Worm (Caenorhabditis elegans) whole organism, young adult: ENCODE measurements around the gene clec-40.

Experiments
- B0019.2 ChIP-seq: fragments of 200-800 bp; sonication (Bioruptor generic); conservative IDR thresholded peaks from 2 replicates; pipeline ENCODE4 v1.3.6; 2022; ENCODE audit warnings: missing genetic modification reagents, missing genetic modification characterization, missing compliant biosample characterization
- B0035.1 ChIP-seq: sonication (generic microtip); optimal IDR thresholded peaks from 2 replicates; lab custom pipeline; 2016; ENCODE audit warnings: missing genetic modification characterization, mild to moderate bottlenecking, missing compliant biosample characterization, missing genotype, missing genetic modification reagents
- C17E4.6 ChIP-seq: fragments of 200-800 bp; sonication (Bioruptor generic); IDR thresholded peaks from 2 replicates; pipeline ENCODE4 v1.3.6; 2022; ENCODE audit warnings: missing genetic modification reagents, missing genetic modification characterization, missing compliant biosample characterization
- D2030.7 ChIP-seq: fragments of 200-800 bp; sonication (Bioruptor generic); IDR thresholded peaks from 2 replicates; pipeline ENCODE4 v1.3.6; 2022; ENCODE audit warnings: missing genetic modification reagents, missing genetic modification characterization, missing compliant biosample characterization
- F22D6.2 ChIP-seq: sonication (generic microtip); optimal IDR thresholded peaks from 2 replicates; lab custom pipeline; 2016; ENCODE audit warnings: mild to moderate bottlenecking, missing genetic modification characterization, missing compliant biosample characterization
- F37B4.10 ChIP-seq: fragments of 200-800 bp; sonication (Bioruptor generic); IDR thresholded peaks from 2 replicates; pipeline ENCODE4 v1.3.6; 2022; ENCODE audit warnings: missing genetic modification characterization, missing compliant biosample characterization
- F55B11.4 ChIP-seq: sonication (generic microtip); optimal IDR thresholded peaks from 2 replicates; lab custom pipeline; 2016; ENCODE audit warnings: missing compliant biosample characterization, missing genetic modification characterization, borderline replicate concordance; ENCODE audit not compliant: insufficient read depth
- Y53F4B.3 ChIP-seq: fragments of 200-800 bp; sonication (Bioruptor generic); IDR thresholded peaks from 2 replicates; pipeline ENCODE4 v1.3.6; 2022; ENCODE audit warnings: missing genetic modification reagents, missing genetic modification characterization, missing compliant biosample characterization
- Y53G8AR.9 ChIP-seq: fragments of 200-800 bp; sonication (Bioruptor generic); conservative IDR thresholded peaks from 2 replicates; pipeline ENCODE4 v1.3.6; 2022; ENCODE audit warnings: missing genetic modification reagents, missing genetic modification characterization, missing compliant biosample characterization
- Y56A3A.18 ChIP-seq: fragments of 200-800 bp; sonication (Bioruptor generic); IDR thresholded peaks from 2 replicates; pipeline ENCODE4 v1.3.6; 2022; ENCODE audit warnings: missing genetic modification reagents, missing genetic modification characterization, missing compliant biosample characterization
- Y79H2A.3 ChIP-seq: fragments of 200-800 bp; sonication (Bioruptor generic); conservative IDR thresholded peaks from 2 replicates; pipeline ENCODE4 v1.3.6; 2022; ENCODE audit warnings: missing genetic modification reagents, missing genetic modification characterization, missing compliant biosample characterization
- bed-2 ChIP-seq: fragments of 200-800 bp; sonication (Bioruptor generic); IDR thresholded peaks from 2 replicates; pipeline ENCODE4 v1.3.6; 2022; ENCODE audit warnings: missing genetic modification reagents, missing genetic modification characterization, missing compliant biosample characterization
- ccch-3 ChIP-seq: fragments of 200-800 bp; sonication (Bioruptor generic); optimal IDR thresholded peaks from 2 replicates; lab custom pipeline; 2018; ENCODE audit warnings: mild to moderate bottlenecking, missing genetic modification characterization, missing compliant biosample characterization
- cebp-1 ChIP-seq, 2 experiments: fragments of 200-800 bp in 1 of 2; sonication (Bioruptor generic) in 1 of 2; sonication (generic microtip) in 1 of 2; IDR thresholded peaks in 1 of 2; optimal IDR thresholded peaks in 1 of 2; 2 replicates each; pipeline versions ENCODE4 v1.3.6 to Lab custom; 2017 to 2022; ENCODE audit warnings: missing compliant biosample characterization in 2 of 2, missing genetic modification characterization in 2 of 2, mild to moderate bottlenecking in 1 of 2, missing genetic modification reagents in 1 of 2, moderate library complexity in 1 of 2
- ceh-27 ChIP-seq: fragments of 200-800 bp; sonication (Bioruptor generic); optimal IDR thresholded peaks from 2 replicates; lab custom pipeline; 2018; ENCODE audit warnings: mild to moderate bottlenecking, missing genetic modification characterization, moderate library complexity, missing compliant biosample characterization
- ceh-58 ChIP-seq: fragments of 200-800 bp; sonication (Bioruptor generic); IDR thresholded peaks from 2 replicates; pipeline ENCODE4 v1.3.6; 2022; ENCODE audit warnings: missing genetic modification characterization, missing compliant biosample characterization
- ceh-91 ChIP-seq: fragments of 200-800 bp; sonication (Bioruptor generic); IDR thresholded peaks from 2 replicates; pipeline ENCODE4 v1.3.6; 2022; ENCODE audit warnings: missing genetic modification reagents, missing genetic modification characterization, missing compliant biosample characterization
- chd-7 ChIP-seq: sonication (generic microtip); optimal IDR thresholded peaks from 2 replicates; lab custom pipeline; 2016; ENCODE audit warnings: mild to moderate bottlenecking, missing genetic modification characterization, moderate library complexity, missing compliant biosample characterization
- dpl-1 ChIP-seq: fragments of 150-350 bp; optimal IDR thresholded peaks from 2 replicates; lab custom pipeline; 2014; ENCODE audit warnings: missing biosample characterization, missing genetic modification reagents, missing genetic modification characterization
- egl-18 ChIP-seq: fragments of 200-800 bp; sonication (Bioruptor generic); IDR thresholded peaks from 2 replicates; pipeline ENCODE4 v1.3.6; 2022; ENCODE audit warnings: missing genetic modification reagents, missing genetic modification characterization, missing compliant biosample characterization
- egl-44 ChIP-seq: fragments of 200-800 bp; sonication (Bioruptor generic); IDR thresholded peaks from 2 replicates; pipeline ENCODE4 v1.3.6; 2022; ENCODE audit warnings: missing genetic modification reagents, missing genetic modification characterization, missing compliant biosample characterization
- egrh-3 ChIP-seq: fragments of 200-800 bp; sonication (Bioruptor generic); IDR thresholded peaks from 2 replicates; pipeline ENCODE4 v1.3.6; 2022; ENCODE audit warnings: missing genetic modification reagents, missing genetic modification characterization, missing compliant biosample characterization
- ets-4 ChIP-seq: fragments of 200-800 bp; sonication (Bioruptor generic); optimal IDR thresholded peaks from 2 replicates; lab custom pipeline; 2018; ENCODE audit warnings: mild to moderate bottlenecking, missing genetic modification characterization, missing compliant biosample characterization
- hlh-26 ChIP-seq: fragments of 200-800 bp; sonication (Bioruptor generic); conservative IDR thresholded peaks from 2 replicates; pipeline ENCODE4 v1.3.6; 2022; ENCODE audit warnings: missing genetic modification reagents, missing genetic modification characterization, missing compliant biosample characterization
- hmg-1.2 ChIP-seq: fragments of 200-800 bp; sonication (Bioruptor generic); IDR thresholded peaks from 2 replicates; pipeline ENCODE4 v1.3.6; 2022; ENCODE audit warnings: missing genetic modification reagents, missing genetic modification characterization, missing compliant biosample characterization
- hmg-20 ChIP-seq: fragments of 200-800 bp; sonication (Bioruptor generic); IDR thresholded peaks from 2 replicates; pipeline ENCODE4 v1.3.6; 2022; ENCODE audit warnings: missing genetic modification reagents, missing genetic modification characterization, missing compliant biosample characterization
- hsf-1 ChIP-seq: fragments of 200-800 bp; sonication (Bioruptor generic); IDR thresholded peaks from 2 replicates; pipeline ENCODE4 v1.3.6; 2022; ENCODE audit warnings: missing genetic modification reagents, missing genetic modification characterization, missing compliant biosample characterization
- lag-1 ChIP-seq: fragments of 200-800 bp; sonication (Bioruptor generic); IDR thresholded peaks from 2 replicates; pipeline ENCODE4 v1.3.6; 2022; ENCODE audit warnings: missing genetic modification reagents, missing genetic modification characterization, missing compliant biosample characterization
- lin-40 ChIP-seq: sonication (generic microtip); optimal IDR thresholded peaks from 2 replicates; lab custom pipeline; 2016; ENCODE audit warnings: missing genetic modification characterization, mild to moderate bottlenecking, missing compliant biosample characterization, missing genotype, missing genetic modification reagents
- lsy-27 ChIP-seq: sonication (generic microtip); optimal IDR thresholded peaks from 2 replicates; lab custom pipeline; 2017; ENCODE audit warnings: missing genetic modification characterization, mild to moderate bottlenecking, missing compliant biosample characterization, antibody characterized with exemption, missing genotype, borderline replicate concordance; ENCODE audit not compliant: insufficient read depth
- madf-10 ChIP-seq: sonication (generic microtip); optimal IDR thresholded peaks from 2 replicates; lab custom pipeline; 2016; ENCODE audit warnings: mild to moderate bottlenecking, missing genetic modification characterization, missing compliant biosample characterization
- madf-3 ChIP-seq: fragments of 200-800 bp; sonication (Bioruptor generic); IDR thresholded peaks from 2 replicates; pipeline ENCODE4 v1.3.6; 2022; ENCODE audit warnings: missing genetic modification reagents, missing genetic modification characterization, missing compliant biosample characterization
- madf-6 ChIP-seq: fragments of 200-800 bp; sonication (Bioruptor generic); IDR thresholded peaks from 2 replicates; pipeline ENCODE4 v1.3.6; 2022; ENCODE audit warnings: missing genetic modification reagents, missing genetic modification characterization, missing compliant biosample characterization
- mcd-1 ChIP-seq: fragments of 200-800 bp; sonication (Bioruptor generic); IDR thresholded peaks from 2 replicates; pipeline ENCODE4 v1.3.6; 2022; ENCODE audit warnings: missing genetic modification reagents, missing genetic modification characterization, missing compliant biosample characterization
- nhr-27 ChIP-seq: fragments of 200-800 bp; sonication (Bioruptor generic); optimal IDR thresholded peaks from 2 replicates; lab custom pipeline; 2018; ENCODE audit warnings: mild to moderate bottlenecking, missing genetic modification characterization, moderate library complexity, missing compliant biosample characterization
- rec-8 ChIP-seq, 2 experiments: sonication (generic microtip); optimal IDR thresholded peaks; 2 replicates each; lab custom pipeline; 2016; ENCODE audit warnings: mild to moderate bottlenecking in 2 of 2, missing genetic modification characterization in 2 of 2, missing genetic modification reagents in 2 of 2, missing genotype in 2 of 2, missing biosample characterization in 1 of 2, missing compliant biosample characterization in 1 of 2, moderate library complexity in 1 of 2
- repo-1 ChIP-seq: sonication (generic microtip); optimal IDR thresholded peaks from 2 replicates; lab custom pipeline; 2017; ENCODE audit warnings: mild to moderate bottlenecking, missing genetic modification characterization, missing compliant biosample characterization
- rpc-1 ChIP-seq, 2 experiments: fragments of 150-350 bp in 1 of 2; sonication (generic microtip) in 1 of 2; optimal IDR thresholded peaks; 2 replicates each; lab custom pipeline; 2014 to 2018; ENCODE audit warnings: missing biosample characterization in 1 of 2, missing genetic modification characterization in 1 of 2, missing genetic modification reagents in 1 of 2, missing genotype in 1 of 2
- snpc-4 ChIP-seq, 5 experiments: fragments of 150-350 bp in 1 of 5; sonication (generic microtip) in 4 of 5; optimal IDR thresholded peaks; 2 replicates each; lab custom pipeline; 2014 to 2018; ENCODE audit warnings: missing genetic modification characterization in 5 of 5, missing biosample characterization in 3 of 5, antibody characterized with exemption in 2 of 5, mild to moderate bottlenecking in 2 of 5, missing compliant biosample characterization in 2 of 5, missing genotype in 2 of 5, moderate library complexity in 2 of 5, missing genetic modification reagents in 1 of 5
- tlf-1 ChIP-seq: fragments of 200-800 bp; sonication (Bioruptor generic); optimal IDR thresholded peaks from 2 replicates; lab custom pipeline; 2018; ENCODE audit warnings: mild to moderate bottlenecking, missing genetic modification characterization, missing compliant biosample characterization
- unc-62 ChIP-seq: fragments of 150-350 bp; optimal IDR thresholded peaks from 2 replicates; lab custom pipeline; 2014; ENCODE audit warnings: missing biosample characterization, missing genetic modification reagents, missing genetic modification characterization
- zim-3 ChIP-seq: sonication (generic microtip); optimal IDR thresholded peaks from 2 replicates; lab custom pipeline; 2017; ENCODE audit warnings: mild to moderate bottlenecking, missing genetic modification characterization, moderate library complexity, missing compliant biosample characterization
- ztf-18 ChIP-seq: sonication (generic microtip); optimal IDR thresholded peaks from 2 replicates; lab custom pipeline; 2016; ENCODE audit warnings: missing genotype, mild to moderate bottlenecking, missing genetic modification characterization, missing compliant biosample characterization
- ztf-22 ChIP-seq: fragments of 200-800 bp; sonication (Bioruptor generic); optimal IDR thresholded peaks from 2 replicates; lab custom pipeline; 2018; ENCODE audit warnings: mild to moderate bottlenecking, missing genetic modification characterization, moderate library complexity, missing compliant biosample characterization
- ztf-28 ChIP-seq: fragments of 200-800 bp; sonication (Bioruptor generic); IDR thresholded peaks from 2 replicates; pipeline ENCODE4 v1.3.6; 2022; ENCODE audit warnings: missing genetic modification reagents, missing genetic modification characterization, missing compliant biosample characterization
- ztf-6 ChIP-seq: fragments of 200-800 bp; sonication (Bioruptor generic); IDR thresholded peaks from 2 replicates; pipeline ENCODE4 v1.3.6; 2022; ENCODE audit warnings: missing genetic modification reagents, missing genetic modification characterization, missing compliant biosample characterization

The clec-40 gene

ce11 chrV:16794828-16795354, 46.0 kb downstream of the clec-40 start, which contains the start of the genes ctps-1 and pus-1 (continued):
- TF ChIP-seq egrh-3 (GFP tag; lab: Robert Waterston, UW) (no peak), F37B4.10 (GFP tag; lab: Robert Waterston, UW) (no peak), mcd-1 (GFP tag; lab: Robert Waterston, UW) (peak; percentile 77), repo-1 (tag; lab: Kevin White, UChicago) (peak; percentile 9), ets-4 (GFP tag; lab: Kevin White, UChicago) (no peak), tlf-1 (peak; percentile 16), F55B11.4 (tag; lab: Kevin White, UChicago) (no peak), B0019.2 (GFP tag; lab: Robert Waterston, UW) (no peak), Y56A3A.18 (GFP tag; lab: Robert Waterston, UW) (no peak), egl-18 (GFP tag; lab: Robert Waterston, UW) (no peak), Y53G8AR.9 (GFP tag; lab: Robert Waterston, UW) (0 out of 2 replicates have a peak, but pooled peaks have one; percentile 66), madf-3 (GFP tag; lab: Robert Waterston, UW) (0 out of 2 replicates have a peak, but pooled peaks have one; percentile 56), ztf-18 (peak; percentile 95), ztf-28 (no peak), ztf-6 (GFP tag; lab: Robert Waterston, UW) (no peak), bed-2 (GFP tag; lab: Robert Waterston, UW) (no peak), lsy-27 (tag; lab: Kevin White, UChicago) (no peak), hmg-1.2 (GFP tag; lab: Robert Waterston, UW) (peak; percentile 23; the same call in 1 of the 2 replicates), ztf-22 (GFP tag; lab: Kevin White, UChicago) (no peak), F22D6.2 (no peak), madf-10 (no peak), hmg-20 (GFP tag; lab: Robert Waterston, UW) (peak; percentile 45; the same call in 1 of the 2 replicates), C17E4.6 (GFP tag; lab: Robert Waterston, UW) (no peak), hsf-1 (GFP tag; lab: Robert Waterston, UW) (no peak), ceh-58 (GFP tag; lab: Robert Waterston, UW) (no peak), egl-44 (GFP tag; lab: Robert Waterston, UW) (no peak), rpc-1 (optimal IDR thresholded peaks at IDR 0.05; lab: Kevin White, UChicago) (no peak), rpc-1 (tag; optimal IDR thresholded peaks at IDR 0.05; lab: Kevin White, UChicago) (no peak), unc-62 (GFP tag; lab: Kevin White, UChicago) (no peak), B0035.1 (tag; lab: Kevin White, UChicago) (no peak), rec-8 (tag; optimal IDR thresholded peaks at IDR 0.05; lab: Kevin White, UChicago) (no peak), Y79H2A.3 (GFP tag; lab: Robert Waterston, UW) (no peak), D2030.7 (peak; percentile 72), ceh-91 (GFP tag; lab: Robert Waterston, UW) (no peak), Y53F4B.3 (no peak), hlh-26 (GFP tag; lab: Robert Waterston, UW) (no peak), lag-1 (GFP tag; lab: Robert Waterston, UW) (no peak), ceh-27 (no peak), zim-3 (tag; lab: Kevin White, UChicago) (no peak), lin-40 (tag; lab: Kevin White, UChicago) (peak; percentile 69), dpl-1 (GFP tag; lab: Kevin White, UChicago) (peak; percentile 57), nhr-27 (tag; lab: Kevin White, UChicago) (no peak), ccch-3 (GFP tag; lab: Kevin White, UChicago) (no peak), snpc-4 (GFP tag; optimal IDR thresholded peaks at IDR 0.05; lab: Kevin White, UChicago) (peak; percentile 31), snpc-4 (tag; optimal IDR thresholded peaks at IDR 0.05; lab: Kevin White, UChicago) (peak; percentile 21 to 83 (median 52)), cebp-1 (GFP tag; IDR thresholded peaks at IDR 0.05; lab: Robert Waterston, UW) (no peak), cebp-1 (tag; optimal IDR thresholded peaks at IDR 0.05; lab: Kevin White, UChicago) (peak; percentile 72), chd-7 (tag; lab: Kevin White, UChicago) (no peak), madf-6 (GFP tag; lab: Robert Waterston, UW) (peak; percentile 90)
